Fruit fly (Drosophila melanogaster): ENCODE results near the gene Traf6.

Gene Traf6

dm6 chrX:8114476-8115342 is 42.5 kb downstream of the Traf6 start (continued):
- TF ChIP-seq Dref (GFP tag; IDR thresholded peaks at IDR 0.05), result no peak
- TF ChIP-seq bcd (GFP tag; optimal IDR thresholded peaks at IDR 0.05), result peak; percentile 38
- TF ChIP-seq da (GFP tag; optimal IDR thresholded peaks at IDR 0.05), result no peak
- no peak for TF ChIP-seq CG6175 (GFP tag; IDR thresholded peaks at IDR 0.05)
- TF ChIP-seq Vsx1 (GFP tag; optimal IDR thresholded peaks at IDR 0.05), result no peak
- no peak for TF ChIP-seq Trl (optimal IDR thresholded peaks at IDR 0.05)
- no peak for TF ChIP-seq Trl (GFP tag; optimal IDR thresholded peaks at IDR 0.05)
- TF ChIP-seq CG9817 (tag; optimal IDR thresholded peaks at IDR 0.05), result peak; percentile 72
- no peak for TF ChIP-seq CG17802 (tag; optimal IDR thresholded peaks at IDR 0.05)
- TF ChIP-seq CG32767 (GFP tag; IDR thresholded peaks at IDR 0.05), result 0 out of 2 replicates have a peak, but pooled peaks have one; percentile 45
- TF ChIP-seq CG3995 (GFP tag; optimal IDR thresholded peaks at IDR 0.05), result no peak
- peak; percentile 62 for TF ChIP-seq CG31224 (GFP tag; IDR thresholded peaks at IDR 0.05)
- TF ChIP-seq CG2712 (tag; optimal IDR thresholded peaks at IDR 0.05), result peak; percentile 56
- TF ChIP-seq CG4730 (GFP tag; IDR thresholded peaks at IDR 0.05), result no peak
- peak; percentile 80 for TF ChIP-seq CG2678 (tag; optimal IDR thresholded peaks at IDR 0.05)
- TF ChIP-seq eyg (GFP tag; optimal IDR thresholded peaks at IDR 0.05), result peak; percentile 7
- TF ChIP-seq CG33557 (GFP tag; optimal IDR thresholded peaks at IDR 0.05), result no peak
- TF ChIP-seq lilli (GFP tag; optimal IDR thresholded peaks at IDR 0.05), result peak; percentile 46
- peak; percentile 48 for TF ChIP-seq CG6813 (GFP tag; optimal IDR thresholded peaks at IDR 0.05)
- no peak for TF ChIP-seq CG6791 (GFP tag; IDR thresholded peaks at IDR 0.05; ENCODE audit: partially characterized antibody)
- TF ChIP-seq fu2 (GFP tag; optimal IDR thresholded peaks at IDR 0.05), result peak; percentile 33
- TF ChIP-seq CG7786 (GFP tag; optimal IDR thresholded peaks at IDR 0.05), result peak; percentile 65
- no peak for TF ChIP-seq CG15601 (tag; optimal IDR thresholded peaks at IDR 0.05)
- TF ChIP-seq CG1602 (GFP tag; optimal IDR thresholded peaks at IDR 0.05), result peak; percentile 24
- no peak for TF ChIP-seq jumu (GFP tag; optimal IDR thresholded peaks at IDR 0.05)
- peak; percentile 63; the same call in 1 of the 2 replicates for TF ChIP-seq ranshi (GFP tag; IDR thresholded peaks at IDR 0.05)
- TF ChIP-seq CG1529 (GFP tag; optimal IDR thresholded peaks at IDR 0.05), result no peak
- peak; percentile 73 for TF ChIP-seq dysf (GFP tag; IDR thresholded peaks at IDR 0.05)
- TF ChIP-seq Hsf (GFP tag; optimal IDR thresholded peaks at IDR 0.05), result peak; percentile 71
- peak; percentile 84 for TF ChIP-seq CG15269 (tag; optimal IDR thresholded peaks at IDR 0.05)
- peak; percentile 55; the same call in 1 of the 3 replicates for TF ChIP-seq Dbx (GFP tag; IDR thresholded peaks at IDR 0.05)
- TF ChIP-seq Oli (tag; optimal IDR thresholded peaks at IDR 0.05), result peak; percentile 71
- TF ChIP-seq CG11456 (GFP tag; IDR thresholded peaks at IDR 0.05), result no peak
- TF ChIP-seq CTCF (GFP tag; optimal IDR thresholded peaks at IDR 0.05), result no peak
- peak; percentile 47 for TF ChIP-seq Chrac-16 (GFP tag; optimal IDR thresholded peaks at IDR 0.05)
- TF ChIP-seq ato (GFP tag; IDR thresholded peaks at IDR 0.05; ENCODE audit: partially characterized antibody), result no peak
- peak; percentile 67 for TF ChIP-seq lmd (GFP tag; IDR thresholded peaks at IDR 0.05)
- no peak for TF ChIP-seq Hr3 (GFP tag; optimal IDR thresholded peaks at IDR 0.05)
- no peak for TF ChIP-seq dati (GFP tag; IDR thresholded peaks at IDR 0.05)
- no peak for TF ChIP-seq NFAT (GFP tag; IDR thresholded peaks at IDR 0.05)
- TF ChIP-seq BEAF-32 (GFP tag; optimal IDR thresholded peaks at IDR 0.05), result no peak
- peak; percentile 42 for TF ChIP-seq run (tag; optimal IDR thresholded peaks at IDR 0.05)
- TF ChIP-seq Xrp1 (GFP tag; IDR thresholded peaks at IDR 0.05), result peak; percentile 58; the same call in 1 of the 2 replicates
- no peak for TF ChIP-seq CG8089 (GFP tag; optimal IDR thresholded peaks at IDR 0.05)
- TF ChIP-seq vfl (GFP tag; optimal IDR thresholded peaks at IDR 0.05), result peak; percentile 64
- no peak for TF ChIP-seq Kr (GFP tag; optimal IDR thresholded peaks at IDR 0.05)
- TF ChIP-seq trh (GFP tag; optimal IDR thresholded peaks at IDR 0.05), result no peak
- TF ChIP-seq CG4617 (GFP tag; optimal IDR thresholded peaks at IDR 0.05; ENCODE audit: borderline replicate concordance), result no peak
- TF ChIP-seq her (GFP tag; optimal IDR thresholded peaks at IDR 0.05), result peak; percentile 52
- TF ChIP-seq CG8290 (GFP tag; optimal IDR thresholded peaks at IDR 0.05), result no peak
- TF ChIP-seq CG8290 (tag; optimal IDR thresholded peaks at IDR 0.05), result peak in 1 of 2 experiments; percentile 59

Data from whole organism, embryonic.